Comparison of ENCODE assay signal across 1 fruit fly cellular context in the genomic region with DNA sequence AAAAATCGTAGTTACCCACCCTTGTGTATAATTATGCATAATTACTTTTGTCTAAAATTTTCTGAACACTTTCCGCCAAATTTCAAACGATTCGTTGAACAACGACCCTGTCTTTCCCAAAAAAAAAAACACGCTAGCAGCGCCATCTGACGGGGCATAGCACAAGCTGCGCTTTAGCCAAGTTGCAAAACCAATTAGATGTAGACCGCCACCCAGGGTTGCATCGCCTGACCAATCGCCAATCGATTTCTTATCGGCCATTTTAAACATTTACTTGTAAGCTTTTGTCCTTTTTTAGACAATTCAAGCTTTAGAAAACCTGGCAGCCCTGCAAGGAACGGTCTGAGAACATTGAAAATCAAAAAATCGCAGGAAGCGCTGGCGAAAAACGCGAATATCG.
TF ChIP-seq lines count a peak whose summit lies in the region.

Gene CG3556, plus strand, starts transcription at position 323 of the 400 bp plus-strand sequence.

TF ChIP-seq in whole organism, embryonic, 481 proteins besides CTCF, POLR2A, EP300 and RAD21 (continued from another document and continues in another):
- TF ChIP-seq CG13424 (tag; optimal IDR thresholded peaks at IDR 0.05; lab: Kevin White, UChicago) (peak; percentile 47), Hand (GFP tag; optimal IDR thresholded peaks at IDR 0.05; lab: Kevin White, UChicago) (no peak), tup (GFP tag; optimal IDR thresholded peaks at IDR 0.05; lab: Kevin White, UChicago) (no peak), CG3163 (GFP tag; optimal IDR thresholded peaks at IDR 0.05; lab: Kevin White, UChicago) (peak; percentile 37), bigmax (GFP tag; optimal IDR thresholded peaks at IDR 0.05; lab: Kevin White, UChicago) (no peak), CG16863 (GFP tag; optimal IDR thresholded peaks at IDR 0.05; lab: Kevin White, UChicago) (peak; percentile 33), insv (GFP tag; optimal IDR thresholded peaks at IDR 0.05; lab: Kevin White, UChicago) (no peak), CkIIα-i1 (GFP tag; IDR thresholded peaks at IDR 0.05; lab: Robert Waterston, UW) (no peak), Trl (optimal IDR thresholded peaks at IDR 0.05; lab: Kevin White, UChicago) (no peak), Trl (GFP tag; optimal IDR thresholded peaks at IDR 0.05; lab: Kevin White, UChicago) (peak; percentile 44), Jarid2 (GFP tag; optimal IDR thresholded peaks at IDR 0.05; lab: Kevin White, UChicago) (no peak), jigr1 (GFP tag; IDR thresholded peaks at IDR 0.05; lab: Robert Waterston, UW) (no peak), CG13296 (GFP tag; optimal IDR thresholded peaks at IDR 0.05; lab: Kevin White, UChicago) (no peak), CG6765 (GFP tag; optimal IDR thresholded peaks at IDR 0.05; lab: Kevin White, UChicago) (no peak), ERR (GFP tag; optimal IDR thresholded peaks at IDR 0.05; lab: Kevin White, UChicago) (no peak), ftz-f1 (GFP tag; optimal IDR thresholded peaks at IDR 0.05; lab: Kevin White, UChicago) (no peak), ham (GFP tag; IDR thresholded peaks at IDR 0.05; lab: Robert Waterston, UW) (no peak), CG12744 (GFP tag; optimal IDR thresholded peaks at IDR 0.05; lab: Kevin White, UChicago) (no peak), Oli (tag; optimal IDR thresholded peaks at IDR 0.05; lab: Kevin White, UChicago) (no peak), CHES-1-like (GFP tag; optimal IDR thresholded peaks at IDR 0.05; lab: Kevin White, UChicago) (peak; percentile 14), dati (GFP tag; IDR thresholded peaks at IDR 0.05; lab: Robert Waterston, UW) (no peak), gsb-n (tag; optimal IDR thresholded peaks at IDR 0.05; lab: Kevin White, UChicago) (no peak), inv (GFP tag; IDR thresholded peaks at IDR 0.05; lab: Robert Waterston, UW; ENCODE audit: partially characterized antibody) (peak; percentile 38; the same call in 1 of the 2 replicates), CG4730 (GFP tag; IDR thresholded peaks at IDR 0.05; lab: Robert Waterston, UW) (no peak), Oaz (GFP tag; IDR thresholded peaks at IDR 0.05; lab: Robert Waterston, UW) (no peak), esg (GFP tag; conservative IDR thresholded peaks at IDR 0.05; lab: Robert Waterston, UW) (0 out of 2 replicates have a peak, but pooled peaks have one; percentile 5), NfI (GFP tag; optimal IDR thresholded peaks at IDR 0.05; lab: Kevin White, UChicago) (peak; percentile 46), CG8359 (GFP tag; optimal IDR thresholded peaks at IDR 0.05; lab: Kevin White, UChicago; ENCODE audit: borderline replicate concordance) (no peak), CG10267 (tag; optimal IDR thresholded peaks at IDR 0.05; lab: Kevin White, UChicago) (peak; percentile 50), grau (tag; optimal IDR thresholded peaks at IDR 0.05; lab: Kevin White, UChicago) (no peak), NC2β (GFP tag; optimal IDR thresholded peaks at IDR 0.05; lab: Kevin White, UChicago) (peak; percentile 38), ind (GFP tag; optimal IDR thresholded peaks at IDR 0.05; lab: Kevin White, UChicago) (peak; percentile 12), CG10209 (GFP tag; optimal IDR thresholded peaks at IDR 0.05; lab: Kevin White, UChicago) (peak; percentile 23), CG4854 (GFP tag; optimal IDR thresholded peaks at IDR 0.05; lab: Kevin White, UChicago) (peak; percentile 33), CG4282 (GFP tag; optimal IDR thresholded peaks at IDR 0.05; lab: Kevin White, UChicago) (peak; percentile 40), bab2 (GFP tag; optimal IDR thresholded peaks at IDR 0.05; lab: Kevin White, UChicago) (no peak), Ssrp (tag; optimal IDR thresholded peaks at IDR 0.05; lab: Kevin White, UChicago) (peak; percentile 5), Spps (tag; optimal IDR thresholded peaks at IDR 0.05; lab: Kevin White, UChicago) (no peak), B-H2 (GFP tag; optimal IDR thresholded peaks at IDR 0.05; lab: Kevin White, UChicago) (no peak), CG4404 (GFP tag; IDR thresholded peaks at IDR 0.05; lab: Robert Waterston, UW) (no peak), CG3281 (GFP tag; optimal IDR thresholded peaks at IDR 0.05; lab: Kevin White, UChicago) (peak; percentile 98), tna (GFP tag; IDR thresholded peaks at IDR 0.05; lab: Robert Waterston, UW; ENCODE audit: partially characterized antibody) (peak; percentile 68), CG3065 (GFP tag; optimal IDR thresholded peaks at IDR 0.05; lab: Kevin White, UChicago) (no peak), CG15073 (GFP tag; optimal IDR thresholded peaks at IDR 0.05; lab: Kevin White, UChicago) (no peak), HLH3B (GFP tag; IDR thresholded peaks at IDR 0.05; lab: Robert Waterston, UW) (peak; percentile 37; the same call in 1 of the 2 replicates), CG6175 (GFP tag; IDR thresholded peaks at IDR 0.05; lab: Robert Waterston, UW) (0 out of 3 replicates have a peak, but pooled peaks have one; percentile 35), HLH54F (GFP tag; optimal IDR thresholded peaks at IDR 0.05; lab: Kevin White, UChicago) (no peak), kah (GFP tag; optimal IDR thresholded peaks at IDR 0.05; lab: Kevin White, UChicago) (no peak), dpn (GFP tag; optimal IDR thresholded peaks at IDR 0.05; lab: Kevin White, UChicago) (peak; percentile 37 to 42), Rx (GFP tag; IDR thresholded peaks at IDR 0.05; lab: Robert Waterston, UW) (peak; percentile 29; the same call in 1 of the 2 replicates), dm (GFP tag; optimal IDR thresholded peaks at IDR 0.05; lab: Kevin White, UChicago) (peak; percentile 50), Gsc (GFP tag; IDR thresholded peaks at IDR 0.05; lab: Robert Waterston, UW) (no peak), row (GFP tag; IDR thresholded peaks at IDR 0.05; lab: Robert Waterston, UW) (peak; percentile 37; the same call in 2 of the 3 replicates), Ptx1 (GFP tag; IDR thresholded peaks at IDR 0.05; lab: Robert Waterston, UW) (peak; percentile 57), CG7928 (GFP tag; optimal IDR thresholded peaks at IDR 0.05; lab: Kevin White, UChicago) (peak; percentile 68), Dad (GFP tag; optimal IDR thresholded peaks at IDR 0.05; lab: Kevin White, UChicago) (no peak), CG13287 (GFP tag; IDR thresholded peaks at IDR 0.05; lab: Robert Waterston, UW; ENCODE audit: partially characterized antibody) (peak; percentile 78), Xrp1 (GFP tag; IDR thresholded peaks at IDR 0.05; lab: Robert Waterston, UW) (peak; percentile 71), nerfin-1 (tag; optimal IDR thresholded peaks at IDR 0.05; lab: Kevin White, UChicago) (no peak), Stat92E (GFP tag; optimal IDR thresholded peaks at IDR 0.05; lab: Kevin White, UChicago) (no peak), CG3838 (GFP tag; optimal IDR thresholded peaks at IDR 0.05; lab: Kevin White, UChicago) (no peak), YL-1 (GFP tag; optimal IDR thresholded peaks at IDR 0.05; lab: Kevin White, UChicago) (no peak), CG11456 (GFP tag; IDR thresholded peaks at IDR 0.05; lab: Robert Waterston, UW) (peak; percentile 85; the same call in 2 of the 3 replicates), gro (GFP tag; optimal IDR thresholded peaks at IDR 0.05; lab: Kevin White, UChicago) (peak; percentile 11), E2f2 (GFP tag; IDR thresholded peaks at IDR 0.05; lab: Robert Waterston, UW) (peak; percentile 94), pan (optimal IDR thresholded peaks at IDR 0.05; lab: Kevin White, UChicago) (no peak), pan (GFP tag; optimal IDR thresholded peaks at IDR 0.05 in 1 of 2, IDR thresholded peaks at IDR 0.05 in 1 of 2) (peak in 1 of 2 experiments; percentile 55), TFAM (GFP tag; optimal IDR thresholded peaks at IDR 0.05; lab: Kevin White, UChicago) (no peak), CG33557 (GFP tag; optimal IDR thresholded peaks at IDR 0.05; lab: Kevin White, UChicago) (no peak), Atf-2 (GFP tag; optimal IDR thresholded peaks at IDR 0.05; lab: Kevin White, UChicago) (no peak), Sry-δ (GFP tag; optimal IDR thresholded peaks at IDR 0.05; lab: Kevin White, UChicago) (peak; percentile 70), CG7271 (tag; optimal IDR thresholded peaks at IDR 0.05; lab: Kevin White, UChicago) (no peak), z (GFP tag; IDR thresholded peaks at IDR 0.05; lab: Robert Waterston, UW) (no peak), hkb (optimal IDR thresholded peaks at IDR 0.05; lab: Kevin White, UChicago) (peak; percentile 56), hkb (GFP tag; IDR thresholded peaks at IDR 0.05; lab: Robert Waterston, UW) (peak; percentile 51), knrl (GFP tag; IDR thresholded peaks at IDR 0.05; lab: Robert Waterston, UW; ENCODE audit: partially characterized antibody) (peak; percentile 58), Mad (GFP tag; optimal IDR thresholded peaks at IDR 0.05; lab: Kevin White, UChicago) (peak; percentile 11), Fer1 (GFP tag; optimal IDR thresholded peaks at IDR 0.05; lab: Kevin White, UChicago) (no peak), CG9727 (GFP tag; optimal IDR thresholded peaks at IDR 0.05; lab: Kevin White, UChicago) (peak; percentile 48), gcm (GFP tag; optimal IDR thresholded peaks at IDR 0.05; lab: Kevin White, UChicago) (no peak), Hr39 (optimal IDR thresholded peaks at IDR 0.05; lab: Kevin White, UChicago) (no peak), CG14050 (GFP tag; IDR thresholded peaks at IDR 0.05; lab: Robert Waterston, UW) (0 out of 3 replicates have a peak, but pooled peaks have one; percentile 12), CG8281 (tag; optimal IDR thresholded peaks at IDR 0.05; lab: Kevin White, UChicago) (no peak), Abd-B (GFP tag; optimal IDR thresholded peaks at IDR 0.05; lab: Kevin White, UChicago) (no peak), CG34224 (GFP tag; IDR thresholded peaks at IDR 0.05; lab: Robert Waterston, UW; ENCODE audit: partially characterized antibody) (peak; percentile 65; the same call in 2 of the 3 replicates), CG31224 (GFP tag; IDR thresholded peaks at IDR 0.05; lab: Robert Waterston, UW) (0 out of 2 replicates have a peak, but pooled peaks have one; percentile 11), CG1602 (GFP tag; optimal IDR thresholded peaks at IDR 0.05; lab: Kevin White, UChicago) (peak; percentile 27), CG6791 (GFP tag; IDR thresholded peaks at IDR 0.05; lab: Robert Waterston, UW; ENCODE audit: partially characterized antibody) (peak; percentile 80), Hr3 (GFP tag; optimal IDR thresholded peaks at IDR 0.05; lab: Kevin White, UChicago) (peak; percentile 5), cg (GFP tag; optimal IDR thresholded peaks at IDR 0.05; lab: Kevin White, UChicago) (no peak), her (GFP tag; optimal IDR thresholded peaks at IDR 0.05; lab: Kevin White, UChicago) (peak; percentile 36), CG4820 (GFP tag; optimal IDR thresholded peaks at IDR 0.05; lab: Kevin White, UChicago) (no peak), CG1603 (tag; optimal IDR thresholded peaks at IDR 0.05; lab: Kevin White, UChicago) (no peak), H15 (GFP tag; IDR thresholded peaks at IDR 0.05; lab: Robert Waterston, UW) (peak; percentile 66; the same call in 2 of the 3 replicates), CrebB (tag; optimal IDR thresholded peaks at IDR 0.05; lab: Kevin White, UChicago) (no peak), CG1233 (GFP tag; optimal IDR thresholded peaks at IDR 0.05; lab: Kevin White, UChicago) (no peak), vvl (GFP tag; IDR thresholded peaks at IDR 0.05; lab: Robert Waterston, UW) (peak; percentile 78), CG34376 (GFP tag; optimal IDR thresholded peaks at IDR 0.05; lab: Kevin White, UChicago) (no peak), CG5180 (GFP tag; optimal IDR thresholded peaks at IDR 0.05; lab: Kevin White, UChicago) (no peak), Elba2 (GFP tag; optimal IDR thresholded peaks at IDR 0.05; lab: Kevin White, UChicago) (no peak), NC2α (GFP tag; optimal IDR thresholded peaks at IDR 0.05; lab: Kevin White, UChicago) (no peak), zf30C (GFP tag; optimal IDR thresholded peaks at IDR 0.05; lab: Kevin White, UChicago) (no peak), Sox100B (GFP tag; optimal IDR thresholded peaks at IDR 0.05; lab: Kevin White, UChicago) (no peak), CG9932 (GFP tag; IDR thresholded peaks at IDR 0.05; lab: Robert Waterston, UW) (peak; percentile 61; the same call in 1 of the 2 replicates), CG17359 (tag; optimal IDR thresholded peaks at IDR 0.05; lab: Kevin White, UChicago) (peak; percentile 32), Nf-YB (GFP tag; optimal IDR thresholded peaks at IDR 0.05; lab: Kevin White, UChicago) (peak; percentile 22), Bgb (GFP tag; IDR thresholded peaks at IDR 0.05; lab: Robert Waterston, UW; ENCODE audit: partially characterized antibody) (peak; percentile 78), al (GFP tag; IDR thresholded peaks at IDR 0.05; lab: Robert Waterston, UW) (no peak), HLH4C (GFP tag; IDR thresholded peaks at IDR 0.05; lab: Robert Waterston, UW; ENCODE audit: partially characterized antibody) (peak; percentile 70), CG11723 (GFP tag; optimal IDR thresholded peaks at IDR 0.05; lab: Kevin White, UChicago) (no peak), ase (GFP tag; IDR thresholded peaks at IDR 0.05; lab: Robert Waterston, UW) (peak; percentile 59; the same call in 2 of the 3 replicates), CG9215 (GFP tag; IDR thresholded peaks at IDR 0.05; lab: Robert Waterston, UW) (peak; percentile 32; the same call in 1 of the 2 replicates), sima (GFP tag; optimal IDR thresholded peaks at IDR 0.05; lab: Kevin White, UChicago) (no peak), cas (GFP tag; IDR thresholded peaks at IDR 0.05; lab: Robert Waterston, UW) (0 out of 2 replicates have a peak, but pooled peaks have one; percentile 11), Chrac-16 (GFP tag; optimal IDR thresholded peaks at IDR 0.05; lab: Kevin White, UChicago) (peak; percentile 9), CG2202 (tag; optimal IDR thresholded peaks at IDR 0.05; lab: Kevin White, UChicago) (no peak), Ravus (GFP tag; IDR thresholded peaks at IDR 0.05; lab: Robert Waterston, UW) (no peak), CG7357 (GFP tag; IDR thresholded peaks at IDR 0.05; lab: Robert Waterston, UW) (no peak), Atf6 (GFP tag; IDR thresholded peaks at IDR 0.05; lab: Robert Waterston, UW) (0 out of 2 replicates have a peak, but pooled peaks have one; percentile 30), tx (GFP tag; optimal IDR thresholded peaks at IDR 0.05; lab: Kevin White, UChicago) (no peak), CG10366 (GFP tag; IDR thresholded peaks at IDR 0.05; lab: Robert Waterston, UW) (peak; percentile 26; the same call in 1 of the 2 replicates), CG11247 (GFP tag; IDR thresholded peaks at IDR 0.05; lab: Robert Waterston, UW) (peak; percentile 67), lab (GFP tag; optimal IDR thresholded peaks at IDR 0.05; lab: Kevin White, UChicago) (no peak), CG16813 (GFP tag; IDR thresholded peaks at IDR 0.05; lab: Robert Waterston, UW; ENCODE audit: partially characterized antibody) (peak; percentile 56; the same call in 2 of the 3 replicates), ab (GFP tag; optimal IDR thresholded peaks at IDR 0.05; lab: Kevin White, UChicago) (no peak)
